Worm (Caenorhabditis elegans) whole organism, L3 larva: ENCODE measurements around the gene M162.5.

Experiments used
- R02D3.7 ChIP-seq: fragments of 150-350 bp; optimal IDR thresholded peaks from 2 replicates; lab custom pipeline; 2014; ENCODE audit warnings: missing biosample characterization, missing genetic modification characterization
- ceh-82 ChIP-seq: fragments of 150-350 bp; optimal IDR thresholded peaks from 2 replicates; lab custom pipeline; 2014; ENCODE audit warnings: missing biosample characterization, missing genetic modification characterization
- nhr-11 ChIP-seq: fragments of 150-350 bp; optimal IDR thresholded peaks from 2 replicates; lab custom pipeline; 2014; ENCODE audit warnings: missing biosample characterization, missing genetic modification characterization
- pha-4 ChIP-seq: fragments of 150-350 bp; optimal IDR thresholded peaks from 2 replicates; lab custom pipeline; 2014; ENCODE audit warnings: missing biosample characterization, missing genetic modification reagents, missing genetic modification characterization

DNA sequence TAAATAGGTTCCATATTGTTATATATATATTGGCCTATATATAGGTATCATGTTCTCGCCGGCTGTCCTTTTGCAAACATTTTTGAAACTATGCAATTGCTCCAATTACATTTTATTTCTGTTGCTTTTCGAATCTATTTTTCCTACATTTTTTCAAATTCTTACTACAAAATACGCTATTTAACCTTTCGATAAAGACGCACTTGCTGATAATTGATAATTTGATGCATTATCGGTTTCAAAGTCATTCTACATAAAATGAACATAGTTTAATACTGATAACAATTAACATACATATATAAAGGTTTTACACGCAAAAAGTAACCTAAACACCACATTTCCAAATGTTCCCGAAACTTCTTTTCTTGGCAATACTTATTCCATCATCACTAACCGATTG, 27.5 kb downstream of the M162.5 start, which contains the start of gene clec-258:
- TF ChIP-seq ceh-82 (tag; lab: Kevin White, UChicago), result no peak
- no peak for TF ChIP-seq pha-4 (tag; lab: Kevin White, UChicago)
- no peak for TF ChIP-seq R02D3.7 (tag; lab: Kevin White, UChicago)
- no peak for TF ChIP-seq nhr-11 (tag; lab: Kevin White, UChicago)
